Fruit fly (Drosophila melanogaster) whole organism, adult: ENCODE measurements around the gene CG6836.
A peak's percentile ranks its signal among the peaks of the same experiment; 100 is the strongest.

ENCODE experiments used
- CG11617 ChIP-seq: fragments of 200-800 bp; sonication (Bioruptor generic); optimal IDR thresholded peaks from 2 replicates; lab custom pipeline; 2017; ENCODE audit warnings: mild to moderate bottlenecking, missing biosample characterization, missing genetic modification reagents, missing genetic modification characterization
- CG12768 ChIP-seq: fragments of 200-800 bp; sonication (Bioruptor generic); optimal IDR thresholded peaks from 2 replicates; lab custom pipeline; 2017; ENCODE audit warnings: missing biosample characterization, missing genetic modification characterization, mild to moderate bottlenecking, moderate library complexity, missing genetic modification reagents
- CG33017 ChIP-seq: fragments of 200-800 bp; sonication (Bioruptor generic); optimal IDR thresholded peaks from 2 replicates; lab custom pipeline; 2018; ENCODE audit warnings: missing biosample characterization, mild to moderate bottlenecking, missing genetic modification characterization, moderate library complexity
- CG7045 ChIP-seq: fragments of 200-800 bp; sonication (Bioruptor generic); optimal IDR thresholded peaks from 2 replicates; lab custom pipeline; 2017; ENCODE audit warnings: missing biosample characterization, mild to moderate bottlenecking, missing genetic modification characterization
- CG7101 ChIP-seq: fragments of 200-800 bp; sonication (Bioruptor generic); optimal IDR thresholded peaks from 2 replicates; lab custom pipeline; 2018; ENCODE audit warnings: missing biosample characterization, mild to moderate bottlenecking, missing genetic modification characterization, moderate library complexity
- Hr96 ChIP-seq: fragments of 200-800 bp; sonication (Bioruptor generic); optimal IDR thresholded peaks from 2 replicates; lab custom pipeline; 2016; ENCODE audit warnings: missing biosample characterization, missing genetic modification characterization
- Mnt ChIP-seq: fragments of 200-800 bp; sonication (Bioruptor generic); optimal IDR thresholded peaks from 2 replicates; lab custom pipeline; 2016; ENCODE audit warnings: missing biosample characterization, mild to moderate bottlenecking, missing genetic modification characterization
- bab1 ChIP-seq: fragments of 200-800 bp; sonication (Bioruptor generic); optimal IDR thresholded peaks from 3 replicates; lab custom pipeline; 2019; ENCODE audit warnings: missing biosample characterization, mild to moderate bottlenecking, missing genetic modification characterization, moderate library complexity
- cic ChIP-seq: fragments of 200-800 bp; sonication (Bioruptor generic); optimal IDR thresholded peaks from 2 replicates; lab custom pipeline; 2017; ENCODE audit warnings: missing biosample characterization, mild to moderate bottlenecking, missing genetic modification characterization, moderate library complexity
- kay ChIP-seq: fragments of 200-800 bp; sonication (Bioruptor generic); peaks from one replicate; lab custom pipeline; 2016; ENCODE audit warnings: missing biosample characterization, missing genetic modification characterization, borderline replicate concordance
- tj ChIP-seq: fragments of 200-800 bp; sonication (Bioruptor generic); optimal IDR thresholded peaks from 3 replicates; lab custom pipeline; 2017; ENCODE audit warnings: missing biosample characterization, mild to moderate bottlenecking, missing genetic modification characterization, moderate library complexity
- toe ChIP-seq: fragments of 200-800 bp; sonication (Bioruptor generic); optimal IDR thresholded peaks from 2 replicates; lab custom pipeline; 2016; ENCODE audit warnings: missing biosample characterization, missing genetic modification characterization

- TF ChIP-seq CG33017 (tag; lab: Kevin White, UChicago), result peak; percentile 9
- no peak for TF ChIP-seq bab1 (GFP tag; lab: Kevin White, UChicago)
- TF ChIP-seq cic (GFP tag; lab: Kevin White, UChicago), result peak; percentile 78
- peak; percentile 63 for TF ChIP-seq CG7101
- peak; percentile 35 for TF ChIP-seq kay (GFP tag; lab: Kevin White, UChicago)
- peak; percentile 17 for TF ChIP-seq Hr96
- TF ChIP-seq tj (GFP tag; lab: Kevin White, UChicago), result peak; percentile 11
- TF ChIP-seq CG7045 (GFP tag; lab: Kevin White, UChicago), result peak; percentile 54
- TF ChIP-seq Mnt (GFP tag; lab: Kevin White, UChicago), result peak; percentile 86
- no peak for TF ChIP-seq CG12768 (GFP tag; lab: Kevin White, UChicago)
- peak; percentile 44 for TF ChIP-seq CG11617 (GFP tag; lab: Kevin White, UChicago)
- TF ChIP-seq toe (GFP tag; lab: Kevin White, UChicago), result peak; percentile 55
Measured at dm6 chr3L:18996030-18996773, 45.8 kb downstream of the CG6836 start.
